Worm (Caenorhabditis elegans) whole organism, L4 larva: ENCODE results near the gene sel-13.

Experiments used
- Y5F2A.4 ChIP-seq: fragments of 200-800 bp; sonication (Bioruptor generic); optimal IDR thresholded peaks from 2 replicates; lab custom pipeline; 2018; ENCODE audit warnings: mild to moderate bottlenecking, missing genetic modification characterization, missing compliant biosample characterization
- ZK337.2 ChIP-seq: fragments of 200-800 bp; sonication (Bioruptor generic); IDR thresholded peaks from 2 replicates; pipeline ENCODE4 v1.3.6; 2022; ENCODE audit warnings: missing genetic modification reagents, missing genetic modification characterization, missing compliant biosample characterization
- arid-1 ChIP-seq: fragments of 200-800 bp; sonication (Bioruptor generic); conservative IDR thresholded peaks from 2 replicates; pipeline ENCODE4 v1.3.6; 2022; ENCODE audit warnings: missing genetic modification reagents, missing genetic modification characterization, missing compliant biosample characterization
- attf-4 ChIP-seq: sonication (generic microtip); optimal IDR thresholded peaks from 3 replicates; lab custom pipeline; 2017; ENCODE audit warnings: missing biosample characterization, missing genetic modification characterization
- ceh-44 ChIP-seq: fragments of 200-800 bp; sonication (Bioruptor generic); IDR thresholded peaks from 2 replicates; pipeline ENCODE4 v1.3.6; 2022; ENCODE audit warnings: missing genetic modification reagents, missing genetic modification characterization, missing compliant biosample characterization
- ceh-62 ChIP-seq: sonication (generic microtip); optimal IDR thresholded peaks from 2 replicates; lab custom pipeline; 2017; ENCODE audit warnings: missing biosample characterization, missing genetic modification characterization
- cey-2 ChIP-seq: sonication (generic microtip); optimal IDR thresholded peaks from 3 replicates; lab custom pipeline; 2017; ENCODE audit warnings: missing genetic modification characterization, mild to moderate bottlenecking, missing compliant biosample characterization, antibody characterized with exemption, borderline replicate concordance; ENCODE audit not compliant: insufficient read depth
- daf-16 ChIP-seq, 3 experiments: sonication (generic microtip); optimal IDR thresholded peaks; 2 replicates each; lab custom pipeline; 2016 to 2017; ENCODE audit warnings: missing genetic modification characterization in 3 of 3, missing genetic modification reagents in 3 of 3, mild to moderate bottlenecking in 2 of 3, missing compliant biosample characterization in 2 of 3, missing biosample characterization in 1 of 3, moderate library complexity in 1 of 3
- dmd-8 ChIP-seq: fragments of 200-800 bp; sonication (Bioruptor generic); IDR thresholded peaks from 2 replicates; pipeline ENCODE4 v1.3.6; 2022; ENCODE audit warnings: missing genetic modification characterization, missing compliant biosample characterization
- dmd-9 ChIP-seq: fragments of 200-800 bp; sonication (Bioruptor generic); IDR thresholded peaks from 2 replicates; pipeline ENCODE4 v1.3.6; 2022; ENCODE audit warnings: missing genetic modification reagents, missing genetic modification characterization, missing compliant biosample characterization
- duxl-1 ChIP-seq: sonication (generic microtip); optimal IDR thresholded peaks from 2 replicates; lab custom pipeline; 2016; ENCODE audit warnings: mild to moderate bottlenecking, missing genetic modification characterization, moderate library complexity, missing compliant biosample characterization; ENCODE audit not compliant: poor library complexity
- hlh-11 ChIP-seq: fragments of 200-800 bp; sonication (Bioruptor generic); optimal IDR thresholded peaks from 2 replicates; lab custom pipeline; 2018; ENCODE audit warnings: mild to moderate bottlenecking, missing genetic modification characterization, missing compliant biosample characterization
- hlh-30 ChIP-seq: sonication (generic microtip); optimal IDR thresholded peaks from 2 replicates; lab custom pipeline; 2017; ENCODE audit warnings: antibody characterized with exemption, mild to moderate bottlenecking, missing genetic modification characterization, missing compliant biosample characterization; ENCODE audit not compliant: insufficient read depth
- lim-7 ChIP-seq: fragments of 200-800 bp; sonication (Bioruptor generic); IDR thresholded peaks from 2 replicates; pipeline ENCODE4 v1.3.6; 2022; ENCODE audit warnings: missing genetic modification characterization, missing compliant biosample characterization
- lin-1 ChIP-seq: fragments of 200-800 bp; sonication (Bioruptor generic); IDR thresholded peaks from 2 replicates; pipeline ENCODE4 v1.3.6; 2022; ENCODE audit warnings: missing genetic modification reagents, missing genetic modification characterization, missing compliant biosample characterization
- lin-38 ChIP-seq: fragments of 200-800 bp; sonication (Bioruptor generic); IDR thresholded peaks from 2 replicates; pipeline ENCODE4 v1.3.6; 2022; ENCODE audit warnings: missing genetic modification reagents, missing genetic modification characterization, missing compliant biosample characterization
- lin-39 ChIP-seq: fragments of 150-350 bp; optimal IDR thresholded peaks from 2 replicates; lab custom pipeline; 2014; ENCODE audit warnings: missing biosample characterization, missing genetic modification reagents, missing genetic modification characterization
- madf-5 ChIP-seq, 2 experiments: fragments of 200-800 bp; sonication (Bioruptor generic); IDR thresholded peaks; 2 replicates each; pipeline ENCODE4 v1.3.6; 2022; ENCODE audit warnings: missing compliant biosample characterization in 2 of 2, missing genetic modification characterization in 2 of 2
- madf-9 ChIP-seq: fragments of 200-800 bp; sonication (Bioruptor generic); conservative IDR thresholded peaks from 2 replicates; pipeline ENCODE4 v1.3.6; 2022; ENCODE audit warnings: missing genetic modification reagents, missing genetic modification characterization, missing compliant biosample characterization
- mdl-1 ChIP-seq, 2 experiments: fragments of 150-350 bp in 1 of 2; sonication (generic microtip) in 1 of 2; optimal IDR thresholded peaks; 2 replicates each; lab custom pipeline; 2014 to 2017; ENCODE audit warnings: missing biosample characterization in 2 of 2, missing genetic modification characterization in 2 of 2
- mep-1 ChIP-seq: fragments of 150-350 bp; sonication (generic microtip); optimal IDR thresholded peaks from 3 replicates; lab custom pipeline; 2014; ENCODE audit warnings: missing biosample characterization, missing genetic modification characterization
- mes-2 ChIP-seq: sonication (generic microtip); optimal IDR thresholded peaks from 2 replicates; lab custom pipeline; 2016; ENCODE audit warnings: missing genotype, mild to moderate bottlenecking, missing genetic modification characterization, missing compliant biosample characterization; ENCODE audit not compliant: poor library complexity, severe bottlenecking
- mxl-2 ChIP-seq: fragments of 200-800 bp; sonication (Bioruptor generic); conservative IDR thresholded peaks from 2 replicates; pipeline ENCODE4 v1.3.6; 2022; ENCODE audit warnings: missing genetic modification reagents, missing genetic modification characterization, missing compliant biosample characterization
- nhr-102 ChIP-seq: sonication (generic microtip); optimal IDR thresholded peaks from 2 replicates; lab custom pipeline; 2016; ENCODE audit warnings: mild to moderate bottlenecking, missing genetic modification characterization, moderate library complexity, missing compliant biosample characterization
- nhr-11 ChIP-seq: fragments of 150-350 bp; optimal IDR thresholded peaks from 2 replicates; lab custom pipeline; 2014; ENCODE audit warnings: missing biosample characterization, missing genetic modification characterization
- nhr-111 ChIP-seq: fragments of 200-800 bp; sonication (Bioruptor generic); optimal IDR thresholded peaks from 2 replicates; lab custom pipeline; 2018; ENCODE audit warnings: mild to moderate bottlenecking, missing genetic modification characterization, missing compliant biosample characterization
- nhr-25 ChIP-seq: sonication (generic microtip); optimal IDR thresholded peaks from 2 replicates; lab custom pipeline; 2017; ENCODE audit warnings: missing genetic modification characterization, mild to moderate bottlenecking, missing compliant biosample characterization, antibody characterized with exemption, moderate library complexity, borderline replicate concordance; ENCODE audit not compliant: insufficient read depth
- nhr-41 ChIP-seq: fragments of 200-800 bp; sonication (Bioruptor generic); IDR thresholded peaks from 2 replicates; pipeline ENCODE4 v1.3.6; 2022; ENCODE audit warnings: missing genetic modification reagents, missing genetic modification characterization, missing compliant biosample characterization
- nhr-42 ChIP-seq: fragments of 200-800 bp; sonication (Bioruptor generic); IDR thresholded peaks from 2 replicates; pipeline ENCODE4 v1.3.6; 2022; ENCODE audit warnings: missing genetic modification characterization, missing compliant biosample characterization
- pha-4 ChIP-seq, 2 experiments: fragments of 150-350 bp in 1 of 2; fragments of 200-800 bp in 1 of 2; sonication (Bioruptor generic) in 1 of 2; IDR thresholded peaks in 1 of 2; optimal IDR thresholded peaks in 1 of 2; 2 replicates each; pipeline versions ENCODE4 v1.3.6 to Lab custom; 2014 to 2022; ENCODE audit warnings: missing genetic modification characterization in 2 of 2, missing genetic modification reagents in 2 of 2, missing biosample characterization in 1 of 2, missing compliant biosample characterization in 1 of 2
- php-3 ChIP-seq: fragments of 200-800 bp; sonication (Bioruptor generic); IDR thresholded peaks from 2 replicates; pipeline ENCODE4 v1.3.6; 2022; ENCODE audit warnings: missing genetic modification reagents, missing genetic modification characterization, missing compliant biosample characterization
- sdz-12 ChIP-seq: fragments of 200-800 bp; sonication (Bioruptor generic); optimal IDR thresholded peaks from 2 replicates; lab custom pipeline; 2018; ENCODE audit warnings: mild to moderate bottlenecking, missing genetic modification characterization, missing compliant biosample characterization
- spr-1 ChIP-seq: sonication (generic microtip); optimal IDR thresholded peaks from 2 replicates; lab custom pipeline; 2016; ENCODE audit warnings: mild to moderate bottlenecking, missing genetic modification characterization, missing compliant biosample characterization
- tag-97 ChIP-seq: fragments of 200-800 bp; sonication (Bioruptor generic); IDR thresholded peaks from 2 replicates; pipeline ENCODE4 v1.3.6; 2022; ENCODE audit warnings: missing genetic modification characterization, missing compliant biosample characterization
- tra-1 ChIP-seq: fragments of 200-800 bp; sonication (Bioruptor generic); IDR thresholded peaks from 2 replicates; pipeline ENCODE4 v1.3.6; 2022; ENCODE audit warnings: missing genetic modification reagents, missing genetic modification characterization, missing compliant biosample characterization
- unc-130 ChIP-seq: sonication (generic microtip); optimal IDR thresholded peaks from 2 replicates; lab custom pipeline; 2016; ENCODE audit warnings: missing genetic modification reagents, missing genetic modification characterization, missing compliant biosample characterization
- unc-62 ChIP-seq, 3 experiments: fragments of 150-350 bp in 1 of 3; sonication (generic microtip); optimal IDR thresholded peaks in 2 of 3; peaks in 1 of 3; 1 replicate in 1 of 3; 2 replicates in 2 of 3; lab custom pipeline; 2014 to 2017; ENCODE audit warnings: missing biosample characterization in 3 of 3, missing genetic modification characterization in 3 of 3, missing genetic modification reagents in 3 of 3, missing genotype in 1 of 3
- zfp-3 ChIP-seq: fragments of 200-800 bp; sonication (Bioruptor generic); conservative IDR thresholded peaks from 2 replicates; pipeline ENCODE4 v1.3.6; 2022; ENCODE audit warnings: missing genetic modification reagents, missing genetic modification characterization, missing compliant biosample characterization
- ztf-7 ChIP-seq: fragments of 150-350 bp; optimal IDR thresholded peaks from 2 replicates; lab custom pipeline; 2014; ENCODE audit warnings: missing biosample characterization, missing genetic modification characterization

sel-13 gene

ce11 chrIII:4655402-4655801, 44.6 kb downstream of the sel-13 start, which contains the start of gene T23F11.2:
T23F11.2 (minus strand) TSS chrIII:4655502.
- TF ChIP-seq ZK337.2 (no peak), Y5F2A.4 (GFP tag; lab: Kevin White, UChicago) (no peak), lim-7 (GFP tag; lab: Robert Waterston, UW) (no peak), tag-97 (GFP tag; lab: Robert Waterston, UW) (no peak)

ce11 chrIII:4653912-4654311, 46.1 kb downstream of the sel-13 start:
- TF ChIP-seq arid-1 (GFP tag; lab: Robert Waterston, UW) (peak; percentile 11; the same call in 1 of the 2 replicates), sdz-12 (GFP tag; lab: Kevin White, UChicago) (no peak), nhr-102 (tag; lab: Kevin White, UChicago) (peak; percentile 49), nhr-25 (tag; lab: Kevin White, UChicago) (peak; percentile 25), attf-4 (tag; lab: Kevin White, UChicago) (no peak), duxl-1 (peak; percentile 71), daf-16 (GFP tag; optimal IDR thresholded peaks at IDR 0.05; lab: Kevin White, UChicago) (peak in 1 of 2 experiments; percentile 44), daf-16 (tag; optimal IDR thresholded peaks at IDR 0.05; lab: Kevin White, UChicago) (no peak), zfp-3 (peak; percentile 70; the same call in 1 of the 2 replicates), nhr-42 (0 out of 2 replicates have a peak, but pooled peaks have one; percentile 7), php-3 (peak; percentile 34; the same call in 1 of the 2 replicates), madf-5 (GFP tag; IDR thresholded peaks at IDR 0.05; lab: Robert Waterston, UW) (peak in 1 of 2 experiments; percentile 54; a peak in 1 of 4 replicates), nhr-11 (tag; lab: Kevin White, UChicago) (no peak), cey-2 (tag; lab: Kevin White, UChicago) (no peak), lin-38 (GFP tag; lab: Robert Waterston, UW) (peak; percentile 44), lim-7 (GFP tag; lab: Robert Waterston, UW) (0 out of 2 replicates have a peak, but pooled peaks have one; percentile 17)

ce11 chrIII:4653374-4653773, 46.6 kb downstream of the sel-13 start:
- peak in 1 of 2 experiments; percentile 50 for TF ChIP-seq unc-62 (GFP tag; optimal IDR thresholded peaks at IDR 0.05 in 1 of 2; lab: Kevin White, UChicago)
- no peak for TF ChIP-seq unc-62 (tag; optimal IDR thresholded peaks at IDR 0.05; lab: Kevin White, UChicago)
- peak; percentile 35 for TF ChIP-seq nhr-111 (GFP tag; lab: Kevin White, UChicago)
- TF ChIP-seq nhr-41 (GFP tag; lab: Robert Waterston, UW), result no peak
- peak; percentile 41 for TF ChIP-seq mep-1 (tag; lab: Kevin White, UChicago)
- peak in 1 of 2 experiments; percentile 6; a peak in 1 of 4 replicates for TF ChIP-seq madf-5 (GFP tag; IDR thresholded peaks at IDR 0.05; lab: Robert Waterston, UW)
- TF ChIP-seq mes-2, result peak; percentile 17
- TF ChIP-seq, all 104 proteins: peak for 5

ce11 chrIII:4649811-4650544, 50.0 kb downstream of the sel-13 start, which contains the start of gene ppm-2:
ppm-2 (plus strand) TSS chrIII:4650494.
- TF ChIP-seq lin-1 (GFP tag; lab: Robert Waterston, UW) (0 out of 2 replicates have a peak, but pooled peaks have one; percentile 38), lin-38 (GFP tag; lab: Robert Waterston, UW) (peak; percentile 22; the same call in 1 of the 2 replicates), hlh-30 (tag; lab: Kevin White, UChicago) (peak; percentile 73), dmd-8 (GFP tag; lab: Robert Waterston, UW) (no peak), ztf-7 (no peak), ceh-44 (GFP tag; lab: Robert Waterston, UW) (no peak), tra-1 (GFP tag; lab: Robert Waterston, UW) (0 out of 2 replicates have a peak, but pooled peaks have one; percentile 9), tag-97 (GFP tag; lab: Robert Waterston, UW) (no peak), madf-9 (0 out of 2 replicates have a peak, but pooled peaks have one; percentile 14), mdl-1 (tag; optimal IDR thresholded peaks at IDR 0.05; lab: Kevin White, UChicago) (peak in 1 of 2 experiments; percentile 10), mep-1 (tag; lab: Kevin White, UChicago) (peak; percentile 13), daf-16 (GFP tag; optimal IDR thresholded peaks at IDR 0.05; lab: Kevin White, UChicago) (no peak), daf-16 (tag; optimal IDR thresholded peaks at IDR 0.05; lab: Kevin White, UChicago) (peak; percentile 43), dmd-9 (GFP tag; lab: Robert Waterston, UW) (0 out of 2 replicates have a peak, but pooled peaks have one; percentile 4), mxl-2 (GFP tag; lab: Robert Waterston, UW) (no peak), unc-130 (peak; percentile 27), ceh-62 (no peak), lin-39 (no peak), spr-1 (tag; lab: Kevin White, UChicago) (no peak), hlh-11 (peak; percentile 24), pha-4 (GFP tag; IDR thresholded peaks at IDR 0.05; lab: Robert Waterston, UW) (no peak), pha-4 (tag; optimal IDR thresholded peaks at IDR 0.05; lab: Kevin White, UChicago) (no peak)
